Fruit fly (Drosophila melanogaster): Measurements from ENCODE around the gene CG3558.

CG3558 gene

dm6 chr2L:3039774-3040173 is 47.1 kb downstream of the CG3558 start, which contains the start of the genes cnir and CG17221 (continued):
- TF ChIP-seq eve (GFP tag; optimal IDR thresholded peaks at IDR 0.05): no peak
- TF ChIP-seq yki (optimal IDR thresholded peaks at IDR 0.05): no peak
- peak; percentile 56; the same call in 1 of the 3 replicates for TF ChIP-seq CG34422 (GFP tag; IDR thresholded peaks at IDR 0.05)
- no peak for TF ChIP-seq CG11247 (GFP tag; IDR thresholded peaks at IDR 0.05)
- TF ChIP-seq CG9437 (GFP tag; optimal IDR thresholded peaks at IDR 0.05): peak; percentile 73
- TF ChIP-seq Asciz (GFP tag; optimal IDR thresholded peaks at IDR 0.05): no peak
- TF ChIP-seq mirr (GFP tag; optimal IDR thresholded peaks at IDR 0.05): peak; percentile 56
- no peak for TF ChIP-seq Nf-YA (GFP tag; IDR thresholded peaks at IDR 0.05)
- no peak for TF ChIP-seq CG2889 (GFP tag; IDR thresholded peaks at IDR 0.05)
- TF ChIP-seq Stat92E (GFP tag; optimal IDR thresholded peaks at IDR 0.05): no peak
- TF ChIP-seq Gug (GFP tag; IDR thresholded peaks at IDR 0.05): no peak
- TF ChIP-seq ab (GFP tag; optimal IDR thresholded peaks at IDR 0.05): no peak
- peak; percentile 67; the same call in 1 of the 2 replicates for TF ChIP-seq unc-4 (GFP tag; IDR thresholded peaks at IDR 0.05; ENCODE audit: partially characterized antibody)
- no peak for TF ChIP-seq cad (GFP tag; optimal IDR thresholded peaks at IDR 0.05)
- peak; percentile 78 for TF ChIP-seq zfh2 (GFP tag; optimal IDR thresholded peaks at IDR 0.05)
- no peak for TF ChIP-seq pan (optimal IDR thresholded peaks at IDR 0.05)
- TF ChIP-seq pan (GFP tag; optimal IDR thresholded peaks at IDR 0.05 in 1 of 2, IDR thresholded peaks at IDR 0.05 in 1 of 2): no peak
- TF ChIP-seq CG8924 (tag; optimal IDR thresholded peaks at IDR 0.05): peak; percentile 61
- TF ChIP-seq CG18764 (GFP tag; optimal IDR thresholded peaks at IDR 0.05): peak; percentile 42
- no peak for TF ChIP-seq odd (GFP tag; optimal IDR thresholded peaks at IDR 0.05)
- peak; percentile 61 for TF ChIP-seq CG10462 (GFP tag; optimal IDR thresholded peaks at IDR 0.05)
- peak; percentile 42 for TF ChIP-seq CG10209 (GFP tag; optimal IDR thresholded peaks at IDR 0.05)
- peak; percentile 18 for TF ChIP-seq kay (GFP tag; optimal IDR thresholded peaks at IDR 0.05)
- no peak for TF ChIP-seq rib (GFP tag; IDR thresholded peaks at IDR 0.05)
- TF ChIP-seq Six4 (GFP tag; optimal IDR thresholded peaks at IDR 0.05): peak; percentile 64
- TF ChIP-seq CG10321 (GFP tag; IDR thresholded peaks at IDR 0.05): no peak
- no peak for TF ChIP-seq Jarid2 (GFP tag; optimal IDR thresholded peaks at IDR 0.05)
- TF ChIP-seq CG12219 (GFP tag; optimal IDR thresholded peaks at IDR 0.05): peak; percentile 48
- TF ChIP-seq Sin3A (optimal IDR thresholded peaks at IDR 0.05): no peak
- TF ChIP-seq vvl (GFP tag; IDR thresholded peaks at IDR 0.05): peak; percentile 61
- TF ChIP-seq trem (tag; optimal IDR thresholded peaks at IDR 0.05): peak; percentile 86
- TF ChIP-seq CG7372 (GFP tag; IDR thresholded peaks at IDR 0.05): peak; percentile 50
- TF ChIP-seq CG9876 (GFP tag; optimal IDR thresholded peaks at IDR 0.05): no peak
- TF ChIP-seq CG17912 (GFP tag; optimal IDR thresholded peaks at IDR 0.05): peak; percentile 1
- TF ChIP-seq vfl (GFP tag; optimal IDR thresholded peaks at IDR 0.05): peak; percentile 55
- peak; percentile 74 for TF ChIP-seq CoRest (tag; optimal IDR thresholded peaks at IDR 0.05)
- peak; percentile 76 for TF ChIP-seq Xbp1 (GFP tag; optimal IDR thresholded peaks at IDR 0.05)
- peak; percentile 47 for TF ChIP-seq Oli (tag; optimal IDR thresholded peaks at IDR 0.05)
- TF ChIP-seq CG2199 (GFP tag; IDR thresholded peaks at IDR 0.05): 0 out of 3 replicates have a peak, but pooled peaks have one; percentile 18
- peak; percentile 43 for TF ChIP-seq tup (GFP tag; optimal IDR thresholded peaks at IDR 0.05)
- TF ChIP-seq CG3407 (GFP tag; optimal IDR thresholded peaks at IDR 0.05): no peak
- peak; percentile 93 for TF ChIP-seq Myb (GFP tag; optimal IDR thresholded peaks at IDR 0.05)
- peak; percentile 41 for TF ChIP-seq CG8089 (GFP tag; optimal IDR thresholded peaks at IDR 0.05)
- no peak for TF ChIP-seq CG42726 (GFP tag; IDR thresholded peaks at IDR 0.05; ENCODE audit: partially characterized antibody)
- TF ChIP-seq pita (GFP tag; optimal IDR thresholded peaks at IDR 0.05): no peak
- TF ChIP-seq D (optimal IDR thresholded peaks at IDR 0.05): no peak
- TF ChIP-seq D (GFP tag; optimal IDR thresholded peaks at IDR 0.05): peak; percentile 38
- TF ChIP-seq crp (GFP tag; optimal IDR thresholded peaks at IDR 0.05): peak; percentile 61 to 90
- TF ChIP-seq CG1233 (GFP tag; optimal IDR thresholded peaks at IDR 0.05): peak; percentile 60
- TF ChIP-seq Atf3 (GFP tag; optimal IDR thresholded peaks at IDR 0.05): peak; percentile 26
- peak; percentile 26 for TF ChIP-seq CG17802 (tag; optimal IDR thresholded peaks at IDR 0.05)
- peak; percentile 45 for TF ChIP-seq p53 (GFP tag; optimal IDR thresholded peaks at IDR 0.05)
